Worm (Caenorhabditis elegans) whole organism, midembryonic: ENCODE measurements around the gene popl-7.

Experiments used
- T22C8.4 ChIP-seq: fragments of 200-800 bp; sonication (Bioruptor generic); IDR thresholded peaks from 2 replicates; pipeline ENCODE4 v1.3.6; 2022; ENCODE audit warnings: missing genetic modification characterization, missing compliant biosample characterization
- cog-1 ChIP-seq: sonication (generic microtip); optimal IDR thresholded peaks from 2 replicates; lab custom pipeline; 2016; ENCODE audit warnings: missing genetic modification characterization, missing compliant biosample characterization
- flt-1 ChIP-seq: fragments of 200-800 bp; sonication (Bioruptor generic); IDR thresholded peaks from 2 replicates; pipeline ENCODE4 v1.3.6; 2022; ENCODE audit warnings: missing genetic modification characterization, missing compliant biosample characterization
- klf-2 ChIP-seq: fragments of 200-800 bp; sonication (Bioruptor generic); conservative IDR thresholded peaks from 2 replicates; pipeline ENCODE4 v1.3.6; 2022; ENCODE audit warnings: missing genetic modification reagents, missing genetic modification characterization, missing compliant biosample characterization
- med-1 ChIP-seq: sonication (generic microtip); optimal IDR thresholded peaks from 2 replicates; lab custom pipeline; 2017; ENCODE audit warnings: missing genetic modification characterization, mild to moderate bottlenecking, missing compliant biosample characterization, antibody characterized with exemption, missing genetic modification reagents; ENCODE audit not compliant: insufficient read depth
- ref-1 ChIP-seq: fragments of 200-800 bp; sonication (Bioruptor generic); conservative IDR thresholded peaks from 2 replicates; pipeline ENCODE4 v1.3.6; 2022; ENCODE audit warnings: missing genetic modification reagents, missing genetic modification characterization, missing compliant biosample characterization
- tab-1 ChIP-seq: fragments of 200-800 bp; sonication (Bioruptor generic); IDR thresholded peaks from 2 replicates; pipeline ENCODE4 v1.3.6; 2022; ENCODE audit warnings: missing genetic modification characterization, missing compliant biosample characterization
- ztf-23 ChIP-seq: fragments of 200-800 bp; sonication (Bioruptor generic); IDR thresholded peaks from 2 replicates; pipeline ENCODE4 v1.3.6; 2022; ENCODE audit warnings: missing genetic modification reagents, missing genetic modification characterization, missing compliant biosample characterization
- ztf-29 ChIP-seq: fragments of 200-800 bp; sonication (Bioruptor generic); IDR thresholded peaks from 2 replicates; pipeline ENCODE4 v1.3.6; 2022; ENCODE audit warnings: missing genetic modification reagents, missing genetic modification characterization, missing compliant biosample characterization

DNA sequence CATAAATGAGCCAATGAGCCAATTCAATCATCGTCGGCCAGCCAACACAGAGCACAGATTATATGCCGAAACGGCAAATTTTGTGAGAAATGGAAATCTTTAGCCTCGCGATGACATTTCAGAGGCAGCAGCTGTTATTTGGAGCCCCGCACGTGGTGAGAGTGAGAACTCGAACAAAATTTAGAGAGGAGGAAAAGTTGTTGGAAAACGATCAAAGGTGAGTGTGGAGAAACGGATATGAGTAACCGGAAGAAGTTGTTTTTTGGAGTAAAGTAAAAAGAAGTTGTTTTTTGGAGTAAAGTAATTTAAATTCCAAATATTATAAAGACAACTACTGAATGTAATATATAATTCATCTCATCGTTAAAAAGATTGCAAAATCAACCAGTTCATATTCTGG lies 28.2 kb downstream of the popl-7 start, which contains the start of gene Y62E10A.13:
- TF ChIP-seq flt-1 (GFP tag; lab: Robert Waterston, UW) (no peak), ztf-29 (GFP tag; lab: Robert Waterston, UW) (no peak), med-1 (GFP tag; lab: Kevin White, UChicago) (no peak), tab-1 (GFP tag; lab: Robert Waterston, UW) (no peak), cog-1 (tag; lab: Kevin White, UChicago) (no peak), T22C8.4 (GFP tag; lab: Robert Waterston, UW) (no peak), klf-2 (no peak), ref-1 (GFP tag; lab: Robert Waterston, UW) (no peak), ztf-23 (GFP tag; lab: Robert Waterston, UW) (no peak)
